Fruit fly (Drosophila melanogaster) whole organism, embryonic: ENCODE measurements around the gene CG7707.

Source experiments
- Asciz ChIP-seq: fragments of 200-800 bp; sonication (Bioruptor generic); optimal IDR thresholded peaks from 2 replicates; lab custom pipeline; 2017; ENCODE audit warnings: missing biosample characterization, mild to moderate bottlenecking, missing genetic modification characterization, missing genetic modification reagents
- Blimp-1 ChIP-seq: fragments of 200-800 bp; sonication (Bioruptor generic); optimal IDR thresholded peaks from 3 replicates; lab custom pipeline; 2018; ENCODE audit warnings: missing biosample characterization, missing genetic modification characterization, mild to moderate bottlenecking, moderate library complexity, missing genetic modification reagents
- CG10209 ChIP-seq: fragments of 200-800 bp; sonication (Bioruptor generic); optimal IDR thresholded peaks from 3 replicates; lab custom pipeline; 2017; ENCODE audit warnings: missing biosample characterization, mild to moderate bottlenecking, missing genetic modification characterization, missing genetic modification reagents
- CG10959 ChIP-seq: fragments of 200-800 bp; sonication (Bioruptor generic); IDR thresholded peaks from 2 replicates; pipeline ENCODE4 v1.3.6; 2022; ENCODE audit warnings: missing biosample characterization, missing genetic modification characterization
- CG11398 ChIP-seq: fragments of 200-800 bp; sonication (Bioruptor generic); optimal IDR thresholded peaks from 2 replicates; lab custom pipeline; 2016; ENCODE audit warnings: missing biosample characterization, missing genetic modification characterization
- CG13894 ChIP-seq: fragments of 200-800 bp; sonication (Bioruptor generic); optimal IDR thresholded peaks from 3 replicates; lab custom pipeline; 2018; ENCODE audit warnings: missing biosample characterization, mild to moderate bottlenecking, missing genetic modification characterization, moderate library complexity
- CG14860 ChIP-seq: fragments of 200-800 bp; sonication (Bioruptor generic); IDR thresholded peaks from 3 replicates; pipeline ENCODE4 v1.3.6; 2022; ENCODE audit warnings: missing biosample characterization, missing genetic modification characterization; ENCODE audit not compliant: partially characterized antibody
- CG1529 ChIP-seq: fragments of 200-800 bp; sonication (Bioruptor generic); optimal IDR thresholded peaks from 3 replicates; lab custom pipeline; 2018; ENCODE audit warnings: missing biosample characterization, missing genetic modification characterization
- CG16813 ChIP-seq: fragments of 200-800 bp; sonication (Bioruptor generic); IDR thresholded peaks from 3 replicates; pipeline ENCODE4 v1.3.6; 2022; ENCODE audit warnings: missing biosample characterization, missing genetic modification characterization; ENCODE audit not compliant: partially characterized antibody
- CG16863 ChIP-seq: fragments of 200-800 bp; sonication (Bioruptor generic); optimal IDR thresholded peaks from 3 replicates; lab custom pipeline; 2016; ENCODE audit warnings: missing biosample characterization, missing genetic modification characterization
- CG17829 ChIP-seq: fragments of 200-800 bp; optimal IDR thresholded peaks from 2 replicates; lab custom pipeline; 2019; ENCODE audit warnings: missing biosample characterization, mild to moderate bottlenecking, missing genetic modification characterization, moderate library complexity
- CG17912 ChIP-seq: fragments of 200-800 bp; sonication (Bioruptor generic); optimal IDR thresholded peaks from 2 replicates; lab custom pipeline; 2018; ENCODE audit warnings: missing biosample characterization, mild to moderate bottlenecking, missing genetic modification characterization
- CG18476 ChIP-seq: fragments of 200-800 bp; sonication (Bioruptor generic); optimal IDR thresholded peaks from 2 replicates; lab custom pipeline; 2016; ENCODE audit warnings: missing biosample characterization, mild to moderate bottlenecking, missing genetic modification characterization
- CG18599 ChIP-seq: fragments of 200-800 bp; sonication (Bioruptor generic); optimal IDR thresholded peaks from 3 replicates; lab custom pipeline; 2017; ENCODE audit warnings: missing biosample characterization, missing genetic modification characterization, mild to moderate bottlenecking, moderate library complexity, missing genetic modification reagents
- CG30020 ChIP-seq: fragments of 200-800 bp; optimal IDR thresholded peaks from 2 replicates; lab custom pipeline; 2019; ENCODE audit warnings: missing biosample characterization, mild to moderate bottlenecking, missing genetic modification characterization, moderate library complexity
- CG3065 ChIP-seq: fragments of 200-800 bp; sonication (Bioruptor generic); optimal IDR thresholded peaks from 2 replicates; lab custom pipeline; 2016; ENCODE audit warnings: missing biosample characterization, missing genetic modification characterization
- CG3995 ChIP-seq: fragments of 200-800 bp; sonication (Bioruptor generic); optimal IDR thresholded peaks from 3 replicates; lab custom pipeline; 2016; ENCODE audit warnings: missing biosample characterization, missing genetic modification characterization
- CG42726 ChIP-seq: fragments of 200-800 bp; sonication (Bioruptor generic); IDR thresholded peaks from 2 replicates; pipeline ENCODE4 v1.3.6; 2022; ENCODE audit warnings: missing biosample characterization, missing genetic modification characterization; ENCODE audit not compliant: partially characterized antibody
- CG6254 ChIP-seq: fragments of 200-800 bp; sonication (Bioruptor generic); optimal IDR thresholded peaks from 3 replicates; lab custom pipeline; 2017; ENCODE audit warnings: mild to moderate bottlenecking, missing biosample characterization, missing genetic modification reagents, missing genetic modification characterization
- CG6689 ChIP-seq: fragments of 200-800 bp; sonication (Bioruptor generic); IDR thresholded peaks from 2 replicates; pipeline ENCODE4 v1.3.6; 2022; ENCODE audit warnings: missing biosample characterization, missing genetic modification characterization
- CTCF ChIP-seq: fragments of 200-800 bp; sonication (Bioruptor generic); optimal IDR thresholded peaks from 2 replicates; lab custom pipeline; 2017; ENCODE audit warnings: missing biosample characterization, mild to moderate bottlenecking, missing genetic modification characterization, moderate library complexity
- Chrac-16 ChIP-seq: fragments of 200-800 bp; sonication (Bioruptor generic); optimal IDR thresholded peaks from 3 replicates; lab custom pipeline; 2016; ENCODE audit warnings: missing biosample characterization, missing genetic modification characterization
- D ChIP-seq, 2 experiments: fragments of 200-800 bp in 1 of 2; fragments of >200 bp in 1 of 2; sonication (Bioruptor generic) in 1 of 2; optimal IDR thresholded peaks; 2 replicates in 1 of 2; 3 replicates in 1 of 2; lab custom pipeline; 2017; ENCODE audit warnings: mild to moderate bottlenecking in 1 of 2, missing biosample characterization in 1 of 2, missing genetic modification characterization in 1 of 2, missing genetic modification reagents in 1 of 2
- D19A ChIP-seq: fragments of 200-800 bp; optimal IDR thresholded peaks from 3 replicates; lab custom pipeline; 2019; ENCODE audit warnings: missing biosample characterization, mild to moderate bottlenecking, missing genetic modification characterization, moderate library complexity
- Dfd ChIP-seq, 2 experiments: fragments of >200 bp; optimal IDR thresholded peaks; 2 replicates each; lab custom pipeline; 2017; ENCODE audit warnings: missing biosample characterization in 2 of 2, missing genetic modification characterization in 2 of 2
- Doc2 ChIP-seq: fragments of 200-800 bp; sonication (Bioruptor generic); IDR thresholded peaks from 2 replicates; pipeline ENCODE4 v1.3.6; 2022; ENCODE audit warnings: missing biosample characterization, missing genetic modification characterization
- Dp ChIP-seq: fragments of 200-800 bp; sonication (Bioruptor generic); optimal IDR thresholded peaks from 2 replicates; lab custom pipeline; 2018; ENCODE audit warnings: missing biosample characterization, mild to moderate bottlenecking, missing genetic modification characterization, moderate library complexity
- Drgx ChIP-seq: fragments of 200-800 bp; sonication (Bioruptor generic); IDR thresholded peaks from 2 replicates; pipeline ENCODE4 v1.3.6; 2022; ENCODE audit warnings: missing biosample characterization, missing genetic modification characterization
- E2f1 ChIP-seq: fragments of 200-800 bp; sonication (Bioruptor generic); IDR thresholded peaks from 2 replicates; pipeline ENCODE4 v1.3.6; 2022; ENCODE audit warnings: missing biosample characterization, missing genetic modification characterization
- Hmx ChIP-seq: fragments of 200-800 bp; sonication (Bioruptor generic); optimal IDR thresholded peaks from 2 replicates; lab custom pipeline; 2016; ENCODE audit warnings: missing biosample characterization, missing genetic modification characterization
- Max ChIP-seq: fragments of 200-800 bp; sonication (Bioruptor generic); optimal IDR thresholded peaks from 2 replicates; lab custom pipeline; 2016; ENCODE audit warnings: missing biosample characterization, mild to moderate bottlenecking, missing genetic modification characterization
- Myb ChIP-seq: fragments of 200-800 bp; sonication (Bioruptor generic); optimal IDR thresholded peaks from 2 replicates; lab custom pipeline; 2016; ENCODE audit warnings: missing biosample characterization, missing genetic modification characterization
- Scr ChIP-seq: fragments of 200-800 bp; sonication (Bioruptor generic); IDR thresholded peaks from 2 replicates; pipeline ENCODE4 v1.3.6; 2022; ENCODE audit warnings: missing biosample characterization, missing genetic modification characterization; ENCODE audit not compliant: partially characterized antibody
- Sox100B ChIP-seq: fragments of 200-800 bp; sonication (Bioruptor generic); optimal IDR thresholded peaks from 3 replicates; lab custom pipeline; 2018; ENCODE audit warnings: missing biosample characterization, mild to moderate bottlenecking, missing genetic modification characterization
- Sry-β ChIP-seq: fragments of 200-800 bp; sonication (Bioruptor generic); optimal IDR thresholded peaks from 2 replicates; lab custom pipeline; 2018; ENCODE audit warnings: missing biosample characterization, mild to moderate bottlenecking, missing genetic modification characterization, moderate library complexity
- TFAM ChIP-seq: fragments of 200-800 bp; sonication (Bioruptor generic); optimal IDR thresholded peaks from 2 replicates; lab custom pipeline; 2017; ENCODE audit warnings: missing biosample characterization, missing genetic modification characterization, inconsistent platforms
- Xbp1 ChIP-seq: fragments of 200-800 bp; sonication (Bioruptor generic); optimal IDR thresholded peaks from 3 replicates; lab custom pipeline; 2016; ENCODE audit warnings: missing biosample characterization, mild to moderate bottlenecking, missing genetic modification characterization
- amos ChIP-seq: fragments of 200-800 bp; sonication (Bioruptor generic); IDR thresholded peaks from 2 replicates; pipeline ENCODE4 v1.3.6; 2022; ENCODE audit warnings: missing biosample characterization, missing genetic modification characterization; ENCODE audit not compliant: partially characterized antibody
- cg ChIP-seq: fragments of 200-800 bp; sonication (Bioruptor generic); optimal IDR thresholded peaks from 3 replicates; lab custom pipeline; 2019; ENCODE audit warnings: missing biosample characterization, mild to moderate bottlenecking, missing genetic modification characterization, moderate library complexity
- chm ChIP-seq: fragments of 200-800 bp; sonication (Bioruptor generic); IDR thresholded peaks from 2 replicates; pipeline ENCODE4 v1.3.6; 2022; ENCODE audit warnings: missing biosample characterization, missing genetic modification characterization
- danr ChIP-seq: fragments of 200-800 bp; sonication (Bioruptor generic); IDR thresholded peaks from 2 replicates; pipeline ENCODE4 v1.3.6; 2022; ENCODE audit warnings: missing biosample characterization, missing genetic modification characterization
- dysf ChIP-seq: fragments of 200-800 bp; sonication (Bioruptor generic); IDR thresholded peaks from 3 replicates; pipeline ENCODE4 v1.3.6; 2022; ENCODE audit warnings: missing biosample characterization, missing genetic modification characterization
- lab ChIP-seq: fragments of 200-800 bp; sonication (Bioruptor generic); optimal IDR thresholded peaks from 3 replicates; lab custom pipeline; 2017; ENCODE audit warnings: missing biosample characterization, missing genetic modification characterization, mild to moderate bottlenecking, moderate library complexity, missing genetic modification reagents
- p53 ChIP-seq: fragments of 200-800 bp; sonication (Bioruptor generic); optimal IDR thresholded peaks from 2 replicates; lab custom pipeline; 2016; ENCODE audit warnings: missing biosample characterization, missing genetic modification characterization
- pfk ChIP-seq: fragments of 200-800 bp; sonication (Bioruptor generic); optimal IDR thresholded peaks from 2 replicates; lab custom pipeline; 2018; ENCODE audit warnings: missing biosample characterization, mild to moderate bottlenecking, missing genetic modification characterization, moderate library complexity
- sc ChIP-seq, 3 experiments: fragments of >200 bp in 2 of 3; fragments of 200-800 bp in 1 of 3; sonication (Bioruptor generic) in 1 of 3; optimal IDR thresholded peaks; 2 replicates in 2 of 3; 3 replicates in 1 of 3; lab custom pipeline; 2017; ENCODE audit warnings: mild to moderate bottlenecking in 1 of 3, missing biosample characterization in 1 of 3, missing genetic modification characterization in 1 of 3, missing genetic modification reagents in 1 of 3
- ssp ChIP-seq: fragments of 200-800 bp; sonication (Bioruptor generic); IDR thresholded peaks from 2 replicates; pipeline ENCODE4 v1.3.6; 2022; ENCODE audit warnings: missing biosample characterization, missing genetic modification characterization
- stc ChIP-seq: fragments of 200-800 bp; sonication (Bioruptor generic); IDR thresholded peaks from 2 replicates; pipeline ENCODE4 v1.3.6; 2022; ENCODE audit warnings: missing biosample characterization, missing genetic modification characterization

The CG7707 gene

DNA sequence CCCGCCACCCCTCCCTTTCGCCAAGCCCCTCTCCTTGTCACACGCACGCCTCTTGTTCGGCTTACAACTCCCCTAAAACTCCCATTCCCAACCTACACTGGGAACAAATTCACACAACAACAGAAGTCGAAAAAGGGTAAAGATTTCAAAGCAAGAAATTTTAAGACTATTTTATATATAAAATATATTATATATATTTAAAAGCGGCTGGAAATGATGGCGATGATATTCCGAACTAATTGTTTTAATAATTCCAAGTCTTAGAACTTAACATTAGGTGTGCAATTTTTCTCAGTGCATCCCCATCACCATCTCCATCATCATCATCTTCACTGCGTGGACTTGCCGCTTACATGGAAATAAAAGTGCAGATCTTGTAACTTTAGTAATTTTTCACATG is 16.9 kb upstream of the CG7707 start (continued):
- TF ChIP-seq CG6254 (peak; percentile 34), ssp (no peak), CG10209 (GFP tag; lab: Kevin White, UChicago) (no peak), CG17829 (tag; lab: Kevin White, UChicago) (peak; percentile 8), CG42726 (GFP tag; lab: Robert Waterston, UW) (no peak), CG16863 (no peak), lab (peak; percentile 67), Sox100B (GFP tag; lab: Kevin White, UChicago) (peak; percentile 48), D (optimal IDR thresholded peaks at IDR 0.05; lab: Kevin White, UChicago) (no peak), D (GFP tag; optimal IDR thresholded peaks at IDR 0.05; lab: Kevin White, UChicago) (peak; percentile 43), Myb (GFP tag; lab: Kevin White, UChicago) (no peak), CG14860 (GFP tag; lab: Robert Waterston, UW) (no peak), amos (GFP tag; lab: Robert Waterston, UW) (no peak), Asciz (GFP tag; lab: Kevin White, UChicago) (peak; percentile 28), D19A (peak; percentile 62), Doc2 (GFP tag; lab: Robert Waterston, UW) (no peak), Blimp-1 (GFP tag; lab: Kevin White, UChicago) (peak; percentile 72), CG10959 (GFP tag; lab: Robert Waterston, UW) (no peak), Dp (GFP tag; lab: Kevin White, UChicago) (no peak), CG18599 (peak; percentile 59)

DNA sequence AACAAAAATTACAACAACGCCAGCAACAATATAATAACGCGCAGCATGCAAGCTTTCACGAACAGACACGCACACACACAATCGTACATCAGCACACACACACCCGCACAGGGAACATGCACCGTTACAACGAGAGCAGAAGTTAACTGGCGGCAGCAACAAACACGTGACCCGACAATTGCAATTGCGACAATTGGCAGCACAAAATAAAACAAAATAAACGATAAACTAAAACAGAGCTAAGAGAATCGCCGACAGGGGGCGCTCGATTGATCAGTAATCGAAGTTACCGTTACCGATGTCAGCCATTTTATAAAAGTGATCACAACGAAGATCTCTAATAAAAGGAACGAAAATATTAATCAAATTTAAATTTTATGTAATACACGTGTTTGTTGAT is 6.2 kb upstream of the CG7707 start:
- peak; percentile 80 for TF ChIP-seq CTCF (GFP tag; lab: Kevin White, UChicago)
- no peak for TF ChIP-seq chm (GFP tag; lab: Robert Waterston, UW)
- TF ChIP-seq Scr, result no peak
- TF ChIP-seq cg (GFP tag; lab: Kevin White, UChicago), result peak; percentile 4
- TF ChIP-seq CG3995, result no peak
- TF ChIP-seq CG16813 (GFP tag; lab: Robert Waterston, UW), result 0 out of 3 replicates have a peak, but pooled peaks have one; percentile 19
- TF ChIP-seq, all 482 proteins: peak for 3

DNA sequence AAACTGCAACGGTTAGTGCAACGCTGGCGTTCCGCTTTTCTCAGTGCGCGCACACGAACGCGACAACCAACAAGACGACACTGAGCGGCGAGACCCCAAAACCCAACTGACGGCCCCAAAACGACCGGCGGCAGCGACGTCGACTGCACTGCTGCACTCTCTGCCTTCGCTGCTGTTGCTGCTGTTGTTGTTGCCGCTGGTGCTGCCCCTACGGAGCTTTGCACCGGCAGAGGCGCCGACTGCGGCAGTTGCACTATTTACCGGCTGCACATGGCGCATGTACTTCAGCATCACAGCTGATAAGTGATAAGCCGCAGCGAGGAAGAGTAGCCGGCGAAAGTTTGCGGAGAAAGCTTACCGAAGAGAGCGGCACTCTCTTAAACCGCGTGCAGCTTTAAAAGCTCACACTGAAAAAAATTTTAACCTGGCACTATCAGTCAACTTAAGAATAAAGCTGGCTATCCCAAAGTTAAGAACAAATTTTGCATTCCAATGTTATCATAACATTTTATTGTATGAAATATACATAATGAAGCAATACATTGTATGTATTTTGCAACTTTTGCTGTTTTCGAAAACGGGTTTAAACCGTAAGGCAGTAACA is 5.0 kb upstream of the CG7707 start, which contains the start of gene Rbp6:
Gene Rbp6, minus strand, starts transcription at position 84 of the 604 bp plus-strand sequence.
- TF ChIP-seq CG1529 (GFP tag; lab: Kevin White, UChicago), result no peak
- TF ChIP-seq CG13894 (tag; lab: Kevin White, UChicago), result no peak
- no peak for TF ChIP-seq TFAM
- TF ChIP-seq Max (GFP tag; lab: Kevin White, UChicago), result no peak
- no peak for TF ChIP-seq CG11398 (GFP tag; lab: Kevin White, UChicago)
- no peak for TF ChIP-seq Sry-β (GFP tag; lab: Kevin White, UChicago)
- TF ChIP-seq CG3065 (GFP tag; lab: Kevin White, UChicago), result no peak
- TF ChIP-seq dysf, result 0 out of 3 replicates have a peak, but pooled peaks have one; percentile 38
- TF ChIP-seq Drgx (GFP tag; lab: Robert Waterston, UW), result peak; percentile 70
- TF ChIP-seq Hmx, result no peak
- no peak for TF ChIP-seq Dfd (GFP tag; optimal IDR thresholded peaks at IDR 0.05; lab: Kevin White, UChicago)
- no peak for TF ChIP-seq p53 (GFP tag; lab: Kevin White, UChicago)
- TF ChIP-seq Chrac-16 (GFP tag; lab: Kevin White, UChicago), result no peak
- no peak for TF ChIP-seq CG30020
- no peak for TF ChIP-seq pfk (GFP tag; lab: Kevin White, UChicago)
- no peak for TF ChIP-seq CG17912 (GFP tag; lab: Kevin White, UChicago)
- TF ChIP-seq danr (GFP tag; lab: Robert Waterston, UW), result no peak
- TF ChIP-seq CG6689, result 0 out of 2 replicates have a peak, but pooled peaks have one; percentile 24
- TF ChIP-seq Xbp1 (GFP tag; lab: Kevin White, UChicago), result no peak
- no peak for TF ChIP-seq CG18476 (GFP tag; lab: Kevin White, UChicago)
- TF ChIP-seq sc (optimal IDR thresholded peaks at IDR 0.05; lab: Kevin White, UChicago), result no peak
- no peak for TF ChIP-seq sc (GFP tag; optimal IDR thresholded peaks at IDR 0.05; lab: Kevin White, UChicago)
- no peak for TF ChIP-seq E2f1 (GFP tag; lab: Robert Waterston, UW)
- no peak; the same call in 1 of the 2 replicates for TF ChIP-seq stc (GFP tag; lab: Robert Waterston, UW)
